Worm (Caenorhabditis elegans): ENCODE measurements around the gene str-16.

- TF ChIP-seq Y55F3AM.14 (GFP tag; optimal IDR thresholded peaks at IDR 0.05) (no peak), ztf-11 (tag; optimal IDR thresholded peaks at IDR 0.05) (no peak), ZK546.5 (tag; optimal IDR thresholded peaks at IDR 0.05) (no peak), lin-11 (tag; optimal IDR thresholded peaks at IDR 0.05) (no peak), sma-3 (GFP tag; optimal IDR thresholded peaks at IDR 0.05) (no peak)
These were observed 48.0 kb downstream of the str-16 start, which contains the start of gene F35F10.5 for ce11 chrV:3284629-3285028.
